Worm (Caenorhabditis elegans) whole organism, midembryonic: ENCODE data around the gene lgc-38.
A peak's percentile ranks its signal among the peaks of the same experiment; 100 is the strongest.

Experiments used
- cog-1 ChIP-seq: sonication (generic microtip); optimal IDR thresholded peaks from 2 replicates; lab custom pipeline; 2016; ENCODE audit warnings: missing genetic modification characterization, missing compliant biosample characterization
- med-1 ChIP-seq: sonication (generic microtip); optimal IDR thresholded peaks from 2 replicates; lab custom pipeline; 2017; ENCODE audit warnings: missing genetic modification characterization, mild to moderate bottlenecking, missing compliant biosample characterization, antibody characterized with exemption, missing genetic modification reagents; ENCODE audit not compliant: insufficient read depth
- tab-1 ChIP-seq: fragments of 200-800 bp; sonication (Bioruptor generic); IDR thresholded peaks from 2 replicates; pipeline ENCODE4 v1.3.6; 2022; ENCODE audit warnings: missing genetic modification characterization, missing compliant biosample characterization
- ztf-23 ChIP-seq: fragments of 200-800 bp; sonication (Bioruptor generic); IDR thresholded peaks from 2 replicates; pipeline ENCODE4 v1.3.6; 2022; ENCODE audit warnings: missing genetic modification reagents, missing genetic modification characterization, missing compliant biosample characterization

DNA sequence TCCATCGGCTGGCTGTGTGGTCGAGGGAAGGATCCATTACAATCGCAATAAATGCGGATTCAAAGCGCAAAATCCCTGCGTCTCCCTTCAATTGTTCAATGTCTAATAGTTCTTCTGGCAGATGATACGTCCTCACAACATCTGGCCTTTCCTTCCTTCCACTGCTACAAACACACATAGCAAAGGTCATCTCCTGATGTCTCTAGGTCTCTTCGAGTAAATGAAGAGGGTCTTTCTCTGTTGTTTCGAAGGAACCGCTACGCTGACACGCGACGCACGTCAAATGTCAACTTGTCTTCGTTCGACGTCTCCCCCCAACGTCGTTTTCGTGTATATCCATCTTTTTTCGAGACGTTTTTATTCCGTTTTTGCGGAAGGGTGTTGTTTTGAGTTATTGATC, 30.1 kb upstream of the lgc-38 start:
- TF ChIP-seq ztf-23 (GFP tag; lab: Robert Waterston, UW) (0 out of 2 replicates have a peak, but pooled peaks have one; percentile 56), tab-1 (GFP tag; lab: Robert Waterston, UW) (no peak), med-1 (no peak), cog-1 (tag; lab: Kevin White, UChicago) (peak; percentile 85)
